Worm (Caenorhabditis elegans): ENCODE measurements around the gene mig-18.

- TF ChIP-seq mdl-1 (tag; optimal IDR thresholded peaks at IDR 0.05): no peak
- no peak for TF ChIP-seq sup-37 (GFP tag; optimal IDR thresholded peaks at IDR 0.05)
- TF ChIP-seq mab-9 (GFP tag; IDR thresholded peaks at IDR 0.05): no peak
- no peak for TF ChIP-seq pqm-1 (tag; optimal IDR thresholded peaks at IDR 0.05)
- TF ChIP-seq snpc-4 (tag; optimal IDR thresholded peaks at IDR 0.05): no peak
- TF ChIP-seq lin-35 (GFP tag; optimal IDR thresholded peaks at IDR 0.05): no peak
- TF ChIP-seq nhr-11 (tag; optimal IDR thresholded peaks at IDR 0.05): no peak
- TF ChIP-seq irx-1 (tag; optimal IDR thresholded peaks at IDR 0.05): no peak
These were observed 26.6 kb downstream of the mig-18 start, which contains the start of gene bli-5 for ce11 chrIII:13429668-13430067.

Data from whole organism, L1 larva.